Fruit fly (Drosophila melanogaster): ENCODE data around the gene TfIIEbeta.
A peak's percentile ranks its signal among the peaks of the same experiment; 100 is the strongest.

The TfIIEbeta gene

dm6 chr3L:4254301-4254834, 32.5 kb upstream of the TfIIEbeta start, which contains the start of the genes ago and CG1265 (continued):
- TF ChIP-seq Dip2 (GFP tag; IDR thresholded peaks at IDR 0.05) (no peak), CG1024 (GFP tag; IDR thresholded peaks at IDR 0.05) (peak; percentile 32; the same call in 1 of the 2 replicates), CG12155 (GFP tag; optimal IDR thresholded peaks at IDR 0.05) (peak; percentile 21), dpn (GFP tag; optimal IDR thresholded peaks at IDR 0.05) (peak in 1 of 2 experiments; percentile 23), CG12104 (GFP tag; optimal IDR thresholded peaks at IDR 0.05) (peak; percentile 54), C15 (GFP tag; IDR thresholded peaks at IDR 0.05) (no peak), CG14014 (GFP tag; IDR thresholded peaks at IDR 0.05) (peak; percentile 47), unpg (GFP tag; optimal IDR thresholded peaks at IDR 0.05) (peak; percentile 7), CG17568 (GFP tag; optimal IDR thresholded peaks at IDR 0.05) (no peak), fd96Cb (tag; optimal IDR thresholded peaks at IDR 0.05) (peak; percentile 21), ind (GFP tag; optimal IDR thresholded peaks at IDR 0.05) (peak; percentile 28), inv (GFP tag; IDR thresholded peaks at IDR 0.05; ENCODE audit: partially characterized antibody) (no peak), Ets65A (GFP tag) (peak; percentile 63), zen (tag; optimal IDR thresholded peaks at IDR 0.05) (peak; percentile 12), wek (GFP tag; optimal IDR thresholded peaks at IDR 0.05) (no peak), Fer2 (tag; optimal IDR thresholded peaks at IDR 0.05) (peak; percentile 19), Ada2b (GFP tag; IDR thresholded peaks at IDR 0.05) (peak; percentile 18; the same call in 1 of the 2 replicates), lola (GFP tag; optimal IDR thresholded peaks at IDR 0.05) (peak in 1 of 3 experiments; percentile 52), eve (GFP tag; optimal IDR thresholded peaks at IDR 0.05) (no peak), Hmr (GFP tag; optimal IDR thresholded peaks at IDR 0.05) (peak; percentile 55), ac (GFP tag; optimal IDR thresholded peaks at IDR 0.05) (no peak), CG8478 (optimal IDR thresholded peaks at IDR 0.05) (no peak), CG16813 (GFP tag; IDR thresholded peaks at IDR 0.05; ENCODE audit: partially characterized antibody) (peak; percentile 59; the same call in 2 of the 3 replicates), Dek (tag; optimal IDR thresholded peaks at IDR 0.05) (peak; percentile 15), Gug (GFP tag; IDR thresholded peaks at IDR 0.05) (peak; percentile 55; the same call in 2 of the 4 replicates), Neu2 (GFP tag; optimal IDR thresholded peaks at IDR 0.05; ENCODE audit: borderline replicate concordance) (no peak), CTCF (GFP tag; optimal IDR thresholded peaks at IDR 0.05) (no peak), D19A (tag; optimal IDR thresholded peaks at IDR 0.05) (peak; percentile 62), emc (GFP tag; optimal IDR thresholded peaks at IDR 0.05) (no peak), CG1603 (tag; optimal IDR thresholded peaks at IDR 0.05) (peak; percentile 45), pros (GFP tag; optimal IDR thresholded peaks at IDR 0.05) (no peak), Ets97D (GFP tag; optimal IDR thresholded peaks at IDR 0.05) (peak; percentile 71), CG18619 (GFP tag; optimal IDR thresholded peaks at IDR 0.05) (peak; percentile 15), Lim3 (GFP tag; IDR thresholded peaks at IDR 0.05) (no peak), CG14050 (GFP tag; IDR thresholded peaks at IDR 0.05) (no peak), H15 (GFP tag; IDR thresholded peaks at IDR 0.05) (peak; percentile 31; the same call in 1 of the 3 replicates), tgo (GFP tag; IDR thresholded peaks at IDR 0.05) (peak; percentile 15; the same call in 1 of the 3 replicates), CG9932 (GFP tag; IDR thresholded peaks at IDR 0.05) (peak; percentile 72), CG15696 (tag; optimal IDR thresholded peaks at IDR 0.05) (peak; percentile 49), slou (GFP tag; optimal IDR thresholded peaks at IDR 0.05) (no peak), esg (GFP tag; conservative IDR thresholded peaks at IDR 0.05) (0 out of 2 replicates have a peak, but pooled peaks have one; percentile 7), en (GFP tag; optimal IDR thresholded peaks at IDR 0.05) (no peak), CG10543 (GFP tag; optimal IDR thresholded peaks at IDR 0.05) (peak; percentile 80), lbe (GFP tag; optimal IDR thresholded peaks at IDR 0.05) (no peak), Opbp (GFP tag; IDR thresholded peaks at IDR 0.05; ENCODE audit: partially characterized antibody) (peak; percentile 43; the same call in 1 of the 3 replicates), sob (GFP tag; IDR thresholded peaks at IDR 0.05) (peak; percentile 15; the same call in 1 of the 2 replicates), CG3995 (GFP tag; optimal IDR thresholded peaks at IDR 0.05) (peak; percentile 92), CG34422 (GFP tag; IDR thresholded peaks at IDR 0.05) (peak; percentile 24; the same call in 2 of the 3 replicates), sens (GFP tag) (peak; percentile 52), zf30C (GFP tag; optimal IDR thresholded peaks at IDR 0.05) (no peak), CG2116 (GFP tag; optimal IDR thresholded peaks at IDR 0.05) (peak; percentile 6)
